Worm (Caenorhabditis elegans): ENCODE data around the gene adr-2.

The adr-2 gene

DNA sequence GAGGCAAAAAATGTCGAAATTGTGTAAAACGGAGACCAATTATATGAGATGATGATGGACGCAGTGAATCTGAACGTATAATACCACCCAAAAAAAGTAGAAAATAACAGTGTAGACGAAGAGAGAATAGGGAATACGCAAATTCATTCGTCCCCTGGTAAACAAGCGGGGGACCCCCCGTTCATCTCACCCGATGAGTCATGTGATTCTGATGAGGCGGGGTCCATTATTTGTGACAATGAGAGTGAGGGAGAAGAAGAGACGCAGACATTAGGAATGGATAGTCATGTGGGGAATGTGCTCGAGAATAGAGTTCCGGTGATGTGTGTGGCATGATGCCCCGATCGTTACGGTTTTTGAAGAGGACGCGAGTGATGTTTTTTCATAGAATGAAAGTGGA, 39.4 kb upstream of the adr-2 start:
- TF ChIP-seq ceh-13 (GFP tag; optimal IDR thresholded peaks at IDR 0.05) (no peak), sea-1 (GFP tag; conservative IDR thresholded peaks at IDR 0.05) (no peak), tbx-11 (GFP tag; IDR thresholded peaks at IDR 0.05) (no peak), hmg-4 (GFP tag; optimal IDR thresholded peaks at IDR 0.05) (peak; percentile 75), aly-1 (tag; optimal IDR thresholded peaks at IDR 0.05) (no peak), hmbx-1 (tag; optimal IDR thresholded peaks at IDR 0.05) (no peak), ceh-36 (tag; optimal IDR thresholded peaks at IDR 0.05) (no peak), pes-1 (GFP tag; IDR thresholded peaks at IDR 0.05) (no peak), F13C5.2 (tag; optimal IDR thresholded peaks at IDR 0.05) (peak; percentile 43), ets-7 (tag; optimal IDR thresholded peaks at IDR 0.05) (no peak), scrt-1 (GFP tag; IDR thresholded peaks at IDR 0.05) (no peak), hnd-1 (tag; optimal IDR thresholded peaks at IDR 0.05) (no peak), flt-1 (GFP tag; IDR thresholded peaks at IDR 0.05) (0 out of 2 replicates have a peak, but pooled peaks have one; percentile 4)

ce11 chrIII:7271083-7271482, 38.4 kb upstream of the adr-2 start:
- TF ChIP-seq F13C5.2 (tag; optimal IDR thresholded peaks at IDR 0.05) (no peak), tra-4 (tag; optimal IDR thresholded peaks at IDR 0.05) (no peak), hmbx-1 (tag; optimal IDR thresholded peaks at IDR 0.05) (no peak), ets-7 (tag; optimal IDR thresholded peaks at IDR 0.05) (no peak), flt-1 (GFP tag; IDR thresholded peaks at IDR 0.05) (no peak), sea-1 (GFP tag; conservative IDR thresholded peaks at IDR 0.05) (no peak), aly-1 (tag; optimal IDR thresholded peaks at IDR 0.05) (no peak), hnd-1 (tag; optimal IDR thresholded peaks at IDR 0.05) (no peak), scrt-1 (GFP tag; IDR thresholded peaks at IDR 0.05) (no peak), tbx-37 (GFP tag; conservative IDR thresholded peaks at IDR 0.05) (no peak), ceh-36 (tag; optimal IDR thresholded peaks at IDR 0.05) (no peak), hmg-4 (GFP tag; optimal IDR thresholded peaks at IDR 0.05) (no peak), ama-1 (optimal IDR thresholded peaks at IDR 0.05) (no peak), B0310.2 (tag; optimal IDR thresholded peaks at IDR 0.05) (no peak), pes-1 (GFP tag; IDR thresholded peaks at IDR 0.05) (no peak), ceh-13 (GFP tag; optimal IDR thresholded peaks at IDR 0.05) (no peak), tbx-11 (GFP tag; IDR thresholded peaks at IDR 0.05) (no peak)

- TF ChIP-seq ceh-13 (GFP tag; optimal IDR thresholded peaks at IDR 0.05) = no peak
- no peak for TF ChIP-seq hmbx-1 (tag; optimal IDR thresholded peaks at IDR 0.05)
- TF ChIP-seq B0310.2 (tag; optimal IDR thresholded peaks at IDR 0.05) = no peak
- TF ChIP-seq scrt-1 (GFP tag; IDR thresholded peaks at IDR 0.05) = no peak
- no peak for TF ChIP-seq F13C5.2 (tag; optimal IDR thresholded peaks at IDR 0.05)
- no peak for TF ChIP-seq tbx-37 (GFP tag; conservative IDR thresholded peaks at IDR 0.05)
- TF ChIP-seq sea-1 (GFP tag; conservative IDR thresholded peaks at IDR 0.05) = no peak
- no peak for TF ChIP-seq tbx-11 (GFP tag; IDR thresholded peaks at IDR 0.05)
- TF ChIP-seq tra-4 (tag; optimal IDR thresholded peaks at IDR 0.05) = no peak
- no peak for TF ChIP-seq hnd-1 (tag; optimal IDR thresholded peaks at IDR 0.05)
- TF ChIP-seq aly-1 (tag; optimal IDR thresholded peaks at IDR 0.05) = no peak
- no peak for TF ChIP-seq flt-1 (GFP tag; IDR thresholded peaks at IDR 0.05)
- no peak for TF ChIP-seq ama-1 (optimal IDR thresholded peaks at IDR 0.05)
- no peak for TF ChIP-seq ets-7 (tag; optimal IDR thresholded peaks at IDR 0.05)
- no peak for TF ChIP-seq hmg-4 (GFP tag; optimal IDR thresholded peaks at IDR 0.05)
- TF ChIP-seq pes-1 (GFP tag; IDR thresholded peaks at IDR 0.05) = no peak
- TF ChIP-seq ceh-36 (tag; optimal IDR thresholded peaks at IDR 0.05) = no peak
These were observed 30.3 kb upstream of the adr-2 start for ce11 chrIII:7263028-7263427.

DNA sequence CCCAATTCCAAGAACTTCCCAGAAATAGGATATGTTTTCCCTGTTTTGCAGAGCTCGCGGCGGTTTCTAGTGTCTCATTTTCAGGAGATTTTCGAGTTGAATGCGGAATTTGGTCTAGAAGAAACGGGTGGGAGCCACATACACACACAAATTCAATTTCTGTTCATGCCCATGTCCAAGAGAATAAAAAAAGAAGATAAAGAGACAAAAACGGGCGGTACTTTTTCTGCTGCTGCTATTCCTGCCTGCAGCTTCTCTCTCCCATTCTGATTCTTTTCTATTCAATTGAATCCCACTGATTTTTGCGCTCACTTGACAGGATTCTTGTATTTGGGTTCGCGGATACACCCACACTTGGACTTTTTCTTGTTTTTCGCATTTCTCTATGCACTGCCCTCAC, 29.9 kb upstream of the adr-2 start:
- no peak for TF ChIP-seq flt-1 (GFP tag; IDR thresholded peaks at IDR 0.05)
- no peak for TF ChIP-seq ets-7 (tag; optimal IDR thresholded peaks at IDR 0.05)
- TF ChIP-seq ceh-13 (GFP tag; optimal IDR thresholded peaks at IDR 0.05) = no peak

ce11 chrIII:7258931-7259330, 26.2 kb upstream of the adr-2 start, which contains the start of gene B0361.4:
TSS of gene B0361.4 (plus strand) at chrIII:7258991.
- TF ChIP-seq tbx-37 (GFP tag; conservative IDR thresholded peaks at IDR 0.05) (no peak), hnd-1 (tag; optimal IDR thresholded peaks at IDR 0.05) (no peak), ets-7 (tag; optimal IDR thresholded peaks at IDR 0.05) (no peak), hmbx-1 (tag; optimal IDR thresholded peaks at IDR 0.05) (no peak), ama-1 (optimal IDR thresholded peaks at IDR 0.05) (no peak), tbx-11 (GFP tag; IDR thresholded peaks at IDR 0.05) (no peak), B0310.2 (tag; optimal IDR thresholded peaks at IDR 0.05) (no peak), tra-4 (tag; optimal IDR thresholded peaks at IDR 0.05) (no peak), flt-1 (GFP tag; IDR thresholded peaks at IDR 0.05) (no peak), pes-1 (GFP tag; IDR thresholded peaks at IDR 0.05) (no peak), ceh-36 (tag; optimal IDR thresholded peaks at IDR 0.05) (no peak), sea-1 (GFP tag; conservative IDR thresholded peaks at IDR 0.05) (no peak), ceh-13 (GFP tag; optimal IDR thresholded peaks at IDR 0.05) (no peak), aly-1 (tag; optimal IDR thresholded peaks at IDR 0.05) (no peak), hmg-4 (GFP tag; optimal IDR thresholded peaks at IDR 0.05) (no peak), scrt-1 (GFP tag; IDR thresholded peaks at IDR 0.05) (no peak), F13C5.2 (tag; optimal IDR thresholded peaks at IDR 0.05) (no peak)

DNA sequence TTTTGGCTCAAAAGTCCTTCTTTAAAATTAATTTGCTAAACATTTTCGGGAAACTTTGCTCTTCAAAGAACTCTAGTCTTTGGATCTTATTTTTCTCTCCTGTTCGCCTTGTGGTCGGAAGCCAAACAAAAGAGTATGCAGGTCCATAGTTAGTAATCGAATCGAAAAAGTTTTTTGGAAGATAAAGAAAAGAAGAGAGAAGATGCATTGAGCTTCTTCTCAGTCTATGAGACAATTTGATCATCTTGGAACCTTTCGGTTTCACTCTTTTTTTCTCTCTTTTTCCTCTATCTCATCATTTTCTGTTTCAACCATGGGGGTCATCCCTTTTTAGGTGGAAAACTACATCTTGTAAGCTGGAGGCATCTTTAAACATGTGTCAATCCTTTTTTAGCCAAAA, 21.0 kb upstream of the adr-2 start:
- TF ChIP-seq aly-1 (tag; optimal IDR thresholded peaks at IDR 0.05) (no peak), pes-1 (GFP tag; IDR thresholded peaks at IDR 0.05) (no peak)

DNA sequence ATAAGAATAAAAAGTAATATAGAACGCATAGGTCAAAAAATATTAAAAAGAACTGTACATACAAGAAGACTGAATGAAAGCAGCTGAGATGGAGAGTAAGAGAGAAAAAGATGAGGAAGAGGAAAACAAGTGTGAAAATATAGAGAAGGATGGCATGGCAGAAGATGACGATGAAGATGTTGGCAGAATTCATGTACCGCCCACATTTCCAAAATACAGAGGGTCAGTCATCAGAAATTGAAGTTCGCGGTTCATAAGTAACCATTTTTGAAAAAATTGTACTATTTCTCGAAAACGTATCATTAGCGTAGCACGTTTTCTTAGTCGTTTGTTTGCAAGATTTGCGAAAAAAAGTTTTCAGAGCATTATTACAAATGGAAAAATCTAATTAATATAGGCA, 15.1 kb upstream of the adr-2 start, which contains the start of gene zmp-6:
TSS of gene zmp-6 (minus strand) at position 101 of the 400 bp plus-strand sequence.
- TF ChIP-seq ama-1 (optimal IDR thresholded peaks at IDR 0.05) (no peak), tra-4 (tag; optimal IDR thresholded peaks at IDR 0.05) (no peak), flt-1 (GFP tag; IDR thresholded peaks at IDR 0.05) (no peak)

ce11 chrIII:7246389-7246788, 13.7 kb upstream of the adr-2 start:
- TF ChIP-seq scrt-1 (GFP tag; IDR thresholded peaks at IDR 0.05) (no peak), hnd-1 (tag; optimal IDR thresholded peaks at IDR 0.05) (no peak), ceh-36 (tag; optimal IDR thresholded peaks at IDR 0.05) (no peak), ceh-13 (GFP tag; optimal IDR thresholded peaks at IDR 0.05) (no peak), ets-7 (tag; optimal IDR thresholded peaks at IDR 0.05) (no peak), hmbx-1 (tag; optimal IDR thresholded peaks at IDR 0.05) (no peak)

Data from whole organism, early embryonic.